Comparison of ENCODE assay signal across 1 worm cellular context in the genomic region with DNA sequence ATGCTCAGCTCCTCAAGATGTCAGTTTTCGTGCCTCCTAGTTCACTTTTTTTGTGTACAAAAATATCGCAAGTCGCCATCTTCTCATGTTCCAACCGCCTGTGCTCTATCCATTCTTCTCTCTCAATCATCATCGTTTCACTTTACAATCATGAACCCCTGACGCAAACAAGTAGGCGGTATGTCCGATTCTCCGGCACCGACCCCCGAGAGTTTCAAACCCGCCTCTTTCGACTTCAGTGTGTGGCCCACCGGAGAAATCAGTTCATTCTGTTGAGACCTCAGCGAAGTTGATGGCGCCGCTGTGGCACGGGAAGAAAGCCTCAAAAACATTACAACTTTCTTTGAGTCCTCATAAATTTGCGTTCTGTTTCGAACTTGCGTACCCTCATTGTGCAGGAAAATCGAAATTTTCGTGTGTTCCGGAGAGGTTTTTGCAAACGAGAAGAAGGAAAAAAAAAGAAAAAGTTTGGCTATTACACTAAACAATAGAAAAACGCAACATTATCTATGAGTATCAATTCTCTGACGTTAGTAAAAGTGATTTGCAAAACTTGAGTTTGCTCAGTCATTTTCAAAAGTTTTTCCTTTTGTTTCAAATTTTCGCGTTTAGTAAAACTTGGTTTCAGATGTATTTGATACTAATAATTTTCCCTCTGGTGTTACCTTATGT.
TF ChIP-seq lines count a peak whose summit lies in the region.

A gene (plus strand): TSS at position 622 of the 672 bp plus-strand sequence.

TF ChIP-seq in whole organism, L1 larva, 84 proteins besides CTCF, POLR2A, EP300 and RAD21 (continued from another document):
- TF ChIP-seq vab-15 (tag; optimal IDR thresholded peaks at IDR 0.05; lab: Kevin White, UChicago): no peak
- peak; percentile 69 for TF ChIP-seq dsc-1 (tag; optimal IDR thresholded peaks at IDR 0.05; lab: Kevin White, UChicago)
- TF ChIP-seq snu-23 (GFP tag; optimal IDR thresholded peaks at IDR 0.05; lab: Kevin White, UChicago): peak; percentile 35
- no peak for TF ChIP-seq hpl-2 (GFP tag; optimal IDR thresholded peaks at IDR 0.05; lab: Kevin White, UChicago)
- TF ChIP-seq lin-14 (GFP tag; optimal IDR thresholded peaks at IDR 0.05; lab: Kevin White, UChicago): peak; percentile 60
- peak; percentile 18 for TF ChIP-seq nhr-20 (tag; optimal IDR thresholded peaks at IDR 0.05; lab: Kevin White, UChicago)
